Worm (Caenorhabditis elegans) whole organism, L1 larva: ENCODE results near the gene C49H3.12.

Experiments
- C16A3.4 ChIP-seq: fragments of 150-350 bp; optimal IDR thresholded peaks from 2 replicates; lab custom pipeline; 2014; ENCODE audit warnings: missing biosample characterization, missing genetic modification characterization
- F16B12.6 ChIP-seq: fragments of 150-350 bp; optimal IDR thresholded peaks from 2 replicates; lab custom pipeline; 2014; ENCODE audit warnings: missing biosample characterization, missing genetic modification characterization
- Y116A8C.19 ChIP-seq: sonication (generic microtip); optimal IDR thresholded peaks from 2 replicates; lab custom pipeline; 2016; ENCODE audit warnings: missing compliant biosample characterization, missing genetic modification characterization, borderline replicate concordance
- alr-1 ChIP-seq: fragments of 200-800 bp; sonication (Bioruptor generic); optimal IDR thresholded peaks from 2 replicates; lab custom pipeline; 2018; ENCODE audit warnings: borderline replicate concordance, mild to moderate bottlenecking, missing genetic modification characterization, missing compliant biosample characterization
- ama-1 ChIP-seq: fragments of 150-350 bp; optimal IDR thresholded peaks from 2 replicates; lab custom pipeline; 2014
- ceh-63 ChIP-seq: fragments of 200-800 bp; sonication (Bioruptor generic); optimal IDR thresholded peaks from 2 replicates; lab custom pipeline; 2018; ENCODE audit warnings: mild to moderate bottlenecking, missing genetic modification characterization, missing compliant biosample characterization
- ceh-8 ChIP-seq: fragments of 200-800 bp; sonication (Bioruptor generic); optimal IDR thresholded peaks from 2 replicates; lab custom pipeline; 2018; ENCODE audit warnings: mild to moderate bottlenecking, missing genetic modification characterization, moderate library complexity, missing compliant biosample characterization
- ceh-82 ChIP-seq, 3 experiments: fragments of 150-350 bp in 1 of 3; sonication (generic microtip) in 2 of 3; optimal IDR thresholded peaks; 2 replicates each; lab custom pipeline; 2014 to 2017; ENCODE audit warnings: missing biosample characterization in 3 of 3, missing genetic modification characterization in 3 of 3
- ceh-88 ChIP-seq: fragments of 200-800 bp; sonication (Bioruptor generic); IDR thresholded peaks from 2 replicates; pipeline ENCODE4 v1.3.6; 2022; ENCODE audit warnings: missing genetic modification characterization, missing compliant biosample characterization
- ceh-90 ChIP-seq: sonication (generic microtip); optimal IDR thresholded peaks from 2 replicates; lab custom pipeline; 2016; ENCODE audit warnings: missing genetic modification characterization, missing compliant biosample characterization
- efl-1 ChIP-seq, 4 experiments: fragments of 150-350 bp; optimal IDR thresholded peaks in 3 of 4; peaks in 1 of 4; 1 replicate in 1 of 4; 2 replicates in 3 of 4; lab custom pipeline; 2014; ENCODE audit warnings: missing biosample characterization in 2 of 4, missing genetic modification characterization in 2 of 4, missing genetic modification reagents in 2 of 4
- efl-3 ChIP-seq: fragments of 200-800 bp; sonication (Bioruptor generic); optimal IDR thresholded peaks from 2 replicates; lab custom pipeline; 2018; ENCODE audit warnings: mild to moderate bottlenecking, missing genetic modification characterization, missing compliant biosample characterization
- egl-13 ChIP-seq: sonication (generic microtip); optimal IDR thresholded peaks from 2 replicates; lab custom pipeline; 2016; ENCODE audit warnings: missing genotype, missing genetic modification reagents, missing genetic modification characterization, missing compliant biosample characterization
- egl-27 ChIP-seq, 2 experiments: fragments of 150-350 bp in 1 of 2; sonication (generic microtip); optimal IDR thresholded peaks; 3 replicates each; lab custom pipeline; 2017 to 2018; ENCODE audit warnings: missing biosample characterization in 2 of 2, missing genetic modification characterization in 2 of 2, missing genetic modification reagents in 2 of 2
- fkh-10 ChIP-seq: sonication (generic microtip); optimal IDR thresholded peaks from 2 replicates; lab custom pipeline; 2017; ENCODE audit warnings: missing biosample characterization, missing genetic modification reagents, missing genetic modification characterization
- fkh-4 ChIP-seq: sonication (generic microtip); optimal IDR thresholded peaks from 2 replicates; lab custom pipeline; 2016; ENCODE audit warnings: missing compliant biosample characterization, missing genetic modification characterization, borderline replicate concordance
- fkh-8 ChIP-seq: sonication (generic microtip); optimal IDR thresholded peaks from 2 replicates; lab custom pipeline; 2016; ENCODE audit warnings: mild to moderate bottlenecking, missing genetic modification characterization, missing compliant biosample characterization
- grh-1 ChIP-seq: fragments of 200-800 bp; sonication (Bioruptor generic); IDR thresholded peaks from 2 replicates; pipeline ENCODE4 v1.3.6; 2022; ENCODE audit warnings: missing genetic modification reagents, missing genetic modification characterization, missing compliant biosample characterization
- hlh-4 ChIP-seq: sonication (generic microtip); optimal IDR thresholded peaks from 2 replicates; lab custom pipeline; 2016; ENCODE audit warnings: mild to moderate bottlenecking, missing genetic modification characterization, missing compliant biosample characterization
- hpl-2 ChIP-seq: fragments of 150-350 bp; optimal IDR thresholded peaks from 2 replicates; lab custom pipeline; 2014; ENCODE audit warnings: missing biosample characterization, missing genetic modification reagents, missing genetic modification characterization
- irx-1 ChIP-seq: sonication (generic microtip); optimal IDR thresholded peaks from 2 replicates; lab custom pipeline; 2016; ENCODE audit warnings: missing genetic modification characterization, missing compliant biosample characterization
- isw-1 ChIP-seq: fragments of 200-800 bp; sonication (Bioruptor generic); IDR thresholded peaks from 2 replicates; pipeline ENCODE4 v1.3.6; 2022; ENCODE audit warnings: missing genetic modification characterization, missing compliant biosample characterization
- jun-1 ChIP-seq: fragments of 150-350 bp; optimal IDR thresholded peaks from 2 replicates; lab custom pipeline; 2014; ENCODE audit warnings: missing biosample characterization, missing genetic modification reagents, missing genetic modification characterization
- lin-13 ChIP-seq: fragments of 150-350 bp; optimal IDR thresholded peaks from 2 replicates; lab custom pipeline; 2014; ENCODE audit warnings: missing biosample characterization, missing genetic modification reagents, missing genetic modification characterization
- lin-14 ChIP-seq: fragments of 200-800 bp; sonication (Bioruptor generic); optimal IDR thresholded peaks from 2 replicates; lab custom pipeline; 2018; ENCODE audit warnings: mild to moderate bottlenecking, missing genetic modification characterization, moderate library complexity, missing compliant biosample characterization
- lin-35 ChIP-seq, 2 experiments: fragments of 150-350 bp; optimal IDR thresholded peaks; 2 replicates each; lab custom pipeline; 2014; ENCODE audit warnings: missing biosample characterization in 2 of 2, missing genetic modification characterization in 2 of 2, missing genetic modification reagents in 2 of 2
- lir-3 ChIP-seq: sonication (generic microtip); optimal IDR thresholded peaks from 2 replicates; lab custom pipeline; 2016; ENCODE audit warnings: mild to moderate bottlenecking, missing genetic modification characterization, moderate library complexity, missing compliant biosample characterization; ENCODE audit not compliant: poor library complexity
- lsy-2 ChIP-seq, 2 experiments: fragments of 150-350 bp; optimal IDR thresholded peaks; 2 replicates each; lab custom pipeline; 2014; ENCODE audit warnings: missing biosample characterization in 2 of 2, missing genetic modification characterization in 2 of 2
- mdl-1 ChIP-seq, 2 experiments: fragments of 150-350 bp; optimal IDR thresholded peaks; 2 replicates each; lab custom pipeline; 2014 to 2017; ENCODE audit warnings: missing biosample characterization in 2 of 2, missing genetic modification characterization in 2 of 2, inconsistent platforms in 1 of 2
- mef-2 ChIP-seq: fragments of 150-350 bp; optimal IDR thresholded peaks from 2 replicates; lab custom pipeline; 2014; ENCODE audit warnings: missing biosample characterization, missing genetic modification characterization
- nhr-11 ChIP-seq: fragments of 150-350 bp; optimal IDR thresholded peaks from 2 replicates; lab custom pipeline; 2014; ENCODE audit warnings: missing biosample characterization, missing genetic modification characterization
- nhr-84 ChIP-seq: sonication (generic microtip); optimal IDR thresholded peaks from 2 replicates; lab custom pipeline; 2017; ENCODE audit warnings: missing biosample characterization, missing genetic modification characterization
- pax-3 ChIP-seq: fragments of 200-800 bp; sonication (Bioruptor generic); optimal IDR thresholded peaks from 2 replicates; lab custom pipeline; 2018; ENCODE audit warnings: mild to moderate bottlenecking, missing genetic modification characterization, moderate library complexity, missing compliant biosample characterization
- pqm-1 ChIP-seq: sonication (generic microtip); optimal IDR thresholded peaks from 3 replicates; lab custom pipeline; 2017; ENCODE audit warnings: missing biosample characterization, missing genetic modification characterization
- rnt-1 ChIP-seq: sonication (generic microtip); optimal IDR thresholded peaks from 2 replicates; lab custom pipeline; 2016; ENCODE audit warnings: mild to moderate bottlenecking, missing genetic modification characterization, moderate library complexity, missing compliant biosample characterization
- snpc-4 ChIP-seq: fragments of 150-350 bp; optimal IDR thresholded peaks from 2 replicates; lab custom pipeline; 2014; ENCODE audit warnings: missing biosample characterization, missing genetic modification characterization
- sptf-1 ChIP-seq: fragments of 150-350 bp; optimal IDR thresholded peaks from 2 replicates; lab custom pipeline; 2014; ENCODE audit warnings: missing biosample characterization, missing genetic modification characterization
- swsn-7 ChIP-seq: sonication (generic microtip); optimal IDR thresholded peaks from 2 replicates; lab custom pipeline; 2016; ENCODE audit warnings: missing genetic modification characterization, missing compliant biosample characterization
- tlp-1 ChIP-seq: fragments of 150-350 bp; optimal IDR thresholded peaks from 2 replicates; lab custom pipeline; 2014; ENCODE audit warnings: missing biosample characterization, missing genetic modification characterization
- unc-86 ChIP-seq: sonication (generic microtip); optimal IDR thresholded peaks from 2 replicates; lab custom pipeline; 2016; ENCODE audit warnings: missing genetic modification characterization, missing compliant biosample characterization
- unc-98 ChIP-seq: fragments of 200-800 bp; sonication (Bioruptor generic); IDR thresholded peaks from 2 replicates; pipeline ENCODE4 v1.3.6; 2022; ENCODE audit warnings: missing genetic modification characterization, missing compliant biosample characterization
- vab-15 ChIP-seq: sonication (generic microtip); optimal IDR thresholded peaks from 2 replicates; lab custom pipeline; 2017; ENCODE audit warnings: missing genotype, mild to moderate bottlenecking, missing genetic modification characterization, missing compliant biosample characterization
- xbp-1 ChIP-seq: sonication (generic microtip); optimal IDR thresholded peaks from 2 replicates; lab custom pipeline; 2016; ENCODE audit warnings: missing genetic modification characterization, missing compliant biosample characterization
- zip-4 ChIP-seq: fragments of 200-800 bp; sonication (Bioruptor generic); optimal IDR thresholded peaks from 2 replicates; lab custom pipeline; 2018; ENCODE audit warnings: mild to moderate bottlenecking, missing genetic modification characterization, moderate library complexity, missing compliant biosample characterization
- ztf-4 ChIP-seq: fragments of 150-350 bp; optimal IDR thresholded peaks from 2 replicates; lab custom pipeline; 2014; ENCODE audit warnings: missing biosample characterization, missing genetic modification characterization

C49H3.12 gene

ce11 chrIV:7903359-7903758 lies 23.8 kb downstream of the C49H3.12 start, which contains the start of gene C49H3.6 (continued):
- TF ChIP-seq lir-3 (tag; lab: Kevin White, UChicago) = peak; percentile 3
- no peak for TF ChIP-seq zip-4 (GFP tag; lab: Kevin White, UChicago)
- no peak for TF ChIP-seq nhr-11 (tag; lab: Kevin White, UChicago)
- TF ChIP-seq fkh-10 (GFP tag; lab: Kevin White, UChicago) = peak; percentile 2
- TF ChIP-seq ceh-88 (GFP tag; lab: Robert Waterston, UW) = 0 out of 2 replicates have a peak, but pooled peaks have one; percentile 24
- no peak for TF ChIP-seq tlp-1 (tag; lab: Kevin White, UChicago)
- peak; percentile 43 for TF ChIP-seq fkh-8 (tag; lab: Kevin White, UChicago)
- peak; percentile 18; the same call in 1 of the 2 replicates for TF ChIP-seq isw-1 (GFP tag; lab: Robert Waterston, UW)
- TF ChIP-seq xbp-1 = peak; percentile 5
- TF ChIP-seq swsn-7 (tag; lab: Kevin White, UChicago) = peak; percentile 40
- TF ChIP-seq mdl-1 (tag; optimal IDR thresholded peaks at IDR 0.05; lab: Kevin White, UChicago) = peak in 1 of 2 experiments; percentile 21
- no peak for TF ChIP-seq nhr-84 (tag; lab: Kevin White, UChicago)
- no peak for TF ChIP-seq ama-1
- peak; percentile 79 for TF ChIP-seq lin-14
- no peak for TF ChIP-seq mef-2
- TF ChIP-seq ceh-63 (GFP tag; lab: Kevin White, UChicago) = no peak
- TF ChIP-seq ceh-8 (GFP tag; lab: Kevin White, UChicago) = no peak
- TF ChIP-seq egl-13 (tag; lab: Kevin White, UChicago) = no peak
- TF ChIP-seq ceh-90 = no peak
- TF ChIP-seq lsy-2 (tag; optimal IDR thresholded peaks at IDR 0.05; lab: Kevin White, UChicago) = peak in 1 of 2 experiments; percentile 72
- TF ChIP-seq ceh-82 (tag; optimal IDR thresholded peaks at IDR 0.05; lab: Kevin White, UChicago) = peak in 1 of 3 experiments; percentile 39
- TF ChIP-seq C16A3.4 (tag; lab: Kevin White, UChicago) = no peak
- TF ChIP-seq hpl-2 (GFP tag; lab: Kevin White, UChicago) = no peak
- no peak for TF ChIP-seq Y116A8C.19 (tag; lab: Kevin White, UChicago)
- TF ChIP-seq pax-3 = no peak
- TF ChIP-seq hlh-4 (tag; lab: Kevin White, UChicago) = no peak
- no peak for TF ChIP-seq vab-15
- no peak for TF ChIP-seq alr-1 (tag; lab: Kevin White, UChicago)
- TF ChIP-seq snpc-4 (tag; lab: Kevin White, UChicago) = no peak
- peak in 1 of 2 experiments; percentile 29 for TF ChIP-seq lin-35 (GFP tag; optimal IDR thresholded peaks at IDR 0.05; lab: Kevin White, UChicago)
- TF ChIP-seq pqm-1 (tag; lab: Kevin White, UChicago) = no peak
- peak; percentile 13 for TF ChIP-seq F16B12.6
- TF ChIP-seq grh-1 (GFP tag; lab: Robert Waterston, UW) = no peak
- no peak for TF ChIP-seq egl-27 (tag; optimal IDR thresholded peaks at IDR 0.05; lab: Kevin White, UChicago)
- peak; percentile 5 for TF ChIP-seq ztf-4 (tag; lab: Kevin White, UChicago)
- TF ChIP-seq fkh-4 (tag; lab: Kevin White, UChicago) = no peak
- no peak for TF ChIP-seq lin-13
- TF ChIP-seq sptf-1 (tag; lab: Kevin White, UChicago) = no peak
- no peak for TF ChIP-seq unc-98
- TF ChIP-seq efl-1 (optimal IDR thresholded peaks at IDR 0.05; lab: Kevin White, UChicago) = peak; percentile 24 to 26
- TF ChIP-seq efl-1 (GFP tag; optimal IDR thresholded peaks at IDR 0.05 in 1 of 2; lab: Kevin White, UChicago) = no peak
- TF ChIP-seq rnt-1 (tag; lab: Kevin White, UChicago) = peak; percentile 42
- no peak for TF ChIP-seq irx-1
- no peak for TF ChIP-seq unc-86 (tag; lab: Kevin White, UChicago)
- no peak for TF ChIP-seq efl-3 (GFP tag; lab: Kevin White, UChicago)
- TF ChIP-seq jun-1 = no peak
